Worm (Caenorhabditis elegans) whole organism, L4 larva: ENCODE results near the gene K05F1.9.
A peak's percentile ranks its signal among the peaks of the same experiment; 100 is the strongest.

Source experiments
- fkh-10 ChIP-seq: fragments of 150-350 bp; optimal IDR thresholded peaks from 2 replicates; lab custom pipeline; 2014; ENCODE audit warnings: missing biosample characterization, missing genetic modification reagents, missing genetic modification characterization
- fos-1 ChIP-seq: fragments of 150-350 bp; optimal IDR thresholded peaks from 2 replicates; lab custom pipeline; 2014; ENCODE audit warnings: missing biosample characterization, missing genetic modification characterization
- lin-13 ChIP-seq: fragments of 150-350 bp; optimal IDR thresholded peaks from 2 replicates; lab custom pipeline; 2014; ENCODE audit warnings: missing biosample characterization, missing genetic modification reagents, missing genetic modification characterization
- set-16 ChIP-seq: fragments of 200-800 bp; sonication (Bioruptor generic); IDR thresholded peaks from 2 replicates; pipeline ENCODE4 v1.3.6; 2022; ENCODE audit warnings: missing genetic modification reagents, missing genetic modification characterization, missing compliant biosample characterization

- TF ChIP-seq lin-13 (no peak), fos-1 (tag; lab: Kevin White, UChicago) (no peak), set-16 (peak; percentile 79), fkh-10 (no peak)
These were observed 30.4 kb upstream of the K05F1.9 start for ce11 chrII:5831373-5831772.
